Worm (Caenorhabditis elegans) whole organism, L1 larva: ENCODE results near the gene irld-44.

Experiments
- C34B4.2 ChIP-seq: sonication (generic microtip); optimal IDR thresholded peaks from 2 replicates; lab custom pipeline; 2017; ENCODE audit warnings: mild to moderate bottlenecking, missing genetic modification characterization, missing compliant biosample characterization
- F16B12.6 ChIP-seq: fragments of 150-350 bp; optimal IDR thresholded peaks from 2 replicates; lab custom pipeline; 2014; ENCODE audit warnings: missing biosample characterization, missing genetic modification characterization
- aha-1 ChIP-seq: fragments of 150-350 bp; optimal IDR thresholded peaks from 2 replicates; lab custom pipeline; 2014; ENCODE audit warnings: missing biosample characterization, missing genetic modification characterization
- aly-2 ChIP-seq: fragments of 150-350 bp; optimal IDR thresholded peaks from 2 replicates; lab custom pipeline; 2014; ENCODE audit warnings: missing biosample characterization, missing genetic modification characterization
- ceh-82 ChIP-seq, 3 experiments: fragments of 150-350 bp in 1 of 3; sonication (generic microtip) in 2 of 3; optimal IDR thresholded peaks; 2 replicates each; lab custom pipeline; 2014 to 2017; ENCODE audit warnings: missing biosample characterization in 3 of 3, missing genetic modification characterization in 3 of 3
- ceh-88 ChIP-seq: fragments of 200-800 bp; sonication (Bioruptor generic); IDR thresholded peaks from 2 replicates; pipeline ENCODE4 v1.3.6; 2022; ENCODE audit warnings: missing genetic modification characterization, missing compliant biosample characterization
- ceh-90 ChIP-seq: sonication (generic microtip); optimal IDR thresholded peaks from 2 replicates; lab custom pipeline; 2016; ENCODE audit warnings: missing genetic modification characterization, missing compliant biosample characterization
- dsc-1 ChIP-seq: sonication (generic microtip); optimal IDR thresholded peaks from 2 replicates; lab custom pipeline; 2016; ENCODE audit warnings: mild to moderate bottlenecking, missing genetic modification characterization, missing compliant biosample characterization
- efl-1 ChIP-seq, 4 experiments: fragments of 150-350 bp; optimal IDR thresholded peaks in 3 of 4; peaks in 1 of 4; 1 replicate in 1 of 4; 2 replicates in 3 of 4; lab custom pipeline; 2014; ENCODE audit warnings: missing biosample characterization in 2 of 4, missing genetic modification characterization in 2 of 4, missing genetic modification reagents in 2 of 4
- efl-3 ChIP-seq: fragments of 200-800 bp; sonication (Bioruptor generic); optimal IDR thresholded peaks from 2 replicates; lab custom pipeline; 2018; ENCODE audit warnings: mild to moderate bottlenecking, missing genetic modification characterization, missing compliant biosample characterization
- egl-27 ChIP-seq, 2 experiments: fragments of 150-350 bp in 1 of 2; sonication (generic microtip); optimal IDR thresholded peaks; 3 replicates each; lab custom pipeline; 2017 to 2018; ENCODE audit warnings: missing biosample characterization in 2 of 2, missing genetic modification characterization in 2 of 2, missing genetic modification reagents in 2 of 2
- fkh-10 ChIP-seq: sonication (generic microtip); optimal IDR thresholded peaks from 2 replicates; lab custom pipeline; 2017; ENCODE audit warnings: missing biosample characterization, missing genetic modification reagents, missing genetic modification characterization
- grh-1 ChIP-seq: fragments of 200-800 bp; sonication (Bioruptor generic); IDR thresholded peaks from 2 replicates; pipeline ENCODE4 v1.3.6; 2022; ENCODE audit warnings: missing genetic modification reagents, missing genetic modification characterization, missing compliant biosample characterization
- hlh-17 ChIP-seq: fragments of 200-800 bp; sonication (Bioruptor generic); optimal IDR thresholded peaks from 2 replicates; lab custom pipeline; 2018; ENCODE audit warnings: missing genetic modification characterization, mild to moderate bottlenecking, missing compliant biosample characterization, moderate library complexity, borderline replicate concordance
- isw-1 ChIP-seq: fragments of 200-800 bp; sonication (Bioruptor generic); IDR thresholded peaks from 2 replicates; pipeline ENCODE4 v1.3.6; 2022; ENCODE audit warnings: missing genetic modification characterization, missing compliant biosample characterization
- lin-14 ChIP-seq: fragments of 200-800 bp; sonication (Bioruptor generic); optimal IDR thresholded peaks from 2 replicates; lab custom pipeline; 2018; ENCODE audit warnings: mild to moderate bottlenecking, missing genetic modification characterization, moderate library complexity, missing compliant biosample characterization
- lin-39 ChIP-seq: fragments of 150-350 bp; optimal IDR thresholded peaks from 2 replicates; lab custom pipeline; 2014; ENCODE audit warnings: missing biosample characterization, missing genetic modification reagents, missing genetic modification characterization
- mab-9 ChIP-seq: fragments of 200-800 bp; sonication (Bioruptor generic); IDR thresholded peaks from 2 replicates; pipeline ENCODE4 v1.3.6; 2022; ENCODE audit warnings: missing genetic modification reagents, missing genetic modification characterization, missing compliant biosample characterization
- mef-2 ChIP-seq: fragments of 150-350 bp; optimal IDR thresholded peaks from 2 replicates; lab custom pipeline; 2014; ENCODE audit warnings: missing biosample characterization, missing genetic modification characterization
- nhr-12 ChIP-seq: sonication (generic microtip); optimal IDR thresholded peaks from 2 replicates; lab custom pipeline; 2017; ENCODE audit warnings: missing biosample characterization, missing genetic modification characterization
- nhr-47 ChIP-seq: sonication (generic microtip); optimal IDR thresholded peaks from 2 replicates; lab custom pipeline; 2016; ENCODE audit warnings: mild to moderate bottlenecking, missing genetic modification characterization, moderate library complexity, missing compliant biosample characterization
- nhr-71 ChIP-seq: sonication (generic microtip); optimal IDR thresholded peaks from 2 replicates; lab custom pipeline; 2016; ENCODE audit warnings: mild to moderate bottlenecking, missing genetic modification characterization, moderate library complexity, missing compliant biosample characterization
- nhr-77 ChIP-seq: fragments of 150-350 bp; optimal IDR thresholded peaks from 2 replicates; lab custom pipeline; 2014; ENCODE audit warnings: missing biosample characterization, missing genetic modification characterization
- nhr-85 ChIP-seq: sonication (generic microtip); peaks from one replicate; lab custom pipeline; 2016; ENCODE audit warnings: missing genetic modification characterization, inconsistent platforms, missing compliant biosample characterization
- nhr-90 ChIP-seq: sonication (generic microtip); optimal IDR thresholded peaks from 2 replicates; lab custom pipeline; 2016; ENCODE audit warnings: mild to moderate bottlenecking, missing genetic modification characterization, missing compliant biosample characterization; ENCODE audit not compliant: poor library complexity
- sptf-1 ChIP-seq: fragments of 150-350 bp; optimal IDR thresholded peaks from 2 replicates; lab custom pipeline; 2014; ENCODE audit warnings: missing biosample characterization, missing genetic modification characterization
- sup-37 ChIP-seq: fragments of 200-800 bp; sonication (Bioruptor generic); optimal IDR thresholded peaks from 2 replicates; lab custom pipeline; 2018; ENCODE audit warnings: mild to moderate bottlenecking, missing genetic modification characterization, missing compliant biosample characterization
- tbx-2 ChIP-seq: sonication (generic microtip); optimal IDR thresholded peaks from 2 replicates; lab custom pipeline; 2016; ENCODE audit warnings: missing genetic modification characterization, missing compliant biosample characterization
- unc-30 ChIP-seq: sonication (generic microtip); optimal IDR thresholded peaks from 2 replicates; lab custom pipeline; 2017; ENCODE audit warnings: missing biosample characterization, missing genetic modification characterization
- unc-62 ChIP-seq: fragments of 150-350 bp; optimal IDR thresholded peaks from 2 replicates; lab custom pipeline; 2014; ENCODE audit warnings: missing biosample characterization, missing genetic modification reagents, missing genetic modification characterization
- unc-86 ChIP-seq: sonication (generic microtip); optimal IDR thresholded peaks from 2 replicates; lab custom pipeline; 2016; ENCODE audit warnings: missing genetic modification characterization, missing compliant biosample characterization
- vab-15 ChIP-seq: sonication (generic microtip); optimal IDR thresholded peaks from 2 replicates; lab custom pipeline; 2017; ENCODE audit warnings: missing genotype, mild to moderate bottlenecking, missing genetic modification characterization, missing compliant biosample characterization
- zag-1 ChIP-seq: fragments of 150-350 bp; optimal IDR thresholded peaks from 2 replicates; lab custom pipeline; 2014; ENCODE audit warnings: missing biosample characterization, missing genetic modification characterization
- ztf-11 ChIP-seq, 2 experiments: sonication (generic microtip); optimal IDR thresholded peaks; 2 replicates each; lab custom pipeline; 2016 to 2017; ENCODE audit warnings: missing genetic modification characterization in 2 of 2, missing biosample characterization in 1 of 2, missing compliant biosample characterization in 1 of 2

irld-44 gene

ce11 chrV:1631717-1632116 lies 19.4 kb upstream of the irld-44 start, which contains the start of gene irld-17:
irld-17 (plus strand) TSS chrV:1632017.
- TF ChIP-seq efl-1 (optimal IDR thresholded peaks at IDR 0.05; lab: Kevin White, UChicago) (no peak), efl-1 (GFP tag; optimal IDR thresholded peaks at IDR 0.05 in 1 of 2; lab: Kevin White, UChicago) (peak in 1 of 2 experiments; percentile 67), aly-2 (tag; lab: Kevin White, UChicago) (no peak)

- no peak for TF ChIP-seq zag-1 (tag; lab: Kevin White, UChicago)
- no peak for TF ChIP-seq ztf-11 (tag; optimal IDR thresholded peaks at IDR 0.05; lab: Kevin White, UChicago)
- no peak for TF ChIP-seq nhr-71
- no peak for TF ChIP-seq ceh-82 (tag; optimal IDR thresholded peaks at IDR 0.05; lab: Kevin White, UChicago)
- TF ChIP-seq lin-39 (tag; lab: Kevin White, UChicago) = no peak
- TF ChIP-seq, all 84 proteins: peak for 0
Measured at ce11 chrV:1635859-1636258, 15.3 kb upstream of the irld-44 start, which contains the start of gene str-222. str-222 (plus strand) TSS chrV:1636159.

- TF ChIP-seq C34B4.2 (tag; lab: Kevin White, UChicago) = no peak
- TF ChIP-seq nhr-85 (tag; lab: Kevin White, UChicago) = no peak
- no peak for TF ChIP-seq nhr-90 (tag; lab: Kevin White, UChicago)
- no peak for TF ChIP-seq tbx-2
- no peak for TF ChIP-seq unc-30 (tag; lab: Kevin White, UChicago)
- no peak for TF ChIP-seq unc-62 (GFP tag; lab: Kevin White, UChicago)
- no peak for TF ChIP-seq nhr-47 (tag; lab: Kevin White, UChicago)
- no peak for TF ChIP-seq sup-37
- TF ChIP-seq efl-3 = no peak
- TF ChIP-seq isw-1 (GFP tag; lab: Robert Waterston, UW) = no peak
- TF ChIP-seq grh-1 (GFP tag; lab: Robert Waterston, UW) = no peak
- no peak for TF ChIP-seq nhr-12
- TF ChIP-seq aha-1 = no peak
- TF ChIP-seq lin-14 = no peak
- TF ChIP-seq sptf-1 (tag; lab: Kevin White, UChicago) = no peak
- TF ChIP-seq F16B12.6 (tag; lab: Kevin White, UChicago) = no peak
- no peak for TF ChIP-seq unc-86 (tag; lab: Kevin White, UChicago)
- TF ChIP-seq egl-27 (tag; optimal IDR thresholded peaks at IDR 0.05; lab: Kevin White, UChicago) = no peak
Measured at ce11 chrV:1640008-1640407, 11.1 kb upstream of the irld-44 start, which contains the start of gene str-221. str-221 (plus strand) TSS chrV:1640308.

- no peak for TF ChIP-seq mab-9
- no peak for TF ChIP-seq egl-27 (tag; optimal IDR thresholded peaks at IDR 0.05; lab: Kevin White, UChicago)
- no peak for TF ChIP-seq nhr-71
- TF ChIP-seq dsc-1 = no peak
Measured at ce11 chrV:1642199-1642598, 8.9 kb upstream of the irld-44 start, which contains the start of gene Y46H3D.1. Y46H3D.1 (plus strand) TSS chrV:1642499.

- TF ChIP-seq fkh-10 (GFP tag; lab: Kevin White, UChicago) (no peak), lin-14 (no peak), vab-15 (tag; lab: Kevin White, UChicago) (no peak), dsc-1 (no peak), ceh-88 (GFP tag; lab: Robert Waterston, UW) (no peak), isw-1 (GFP tag; lab: Robert Waterston, UW) (no peak), C34B4.2 (tag; lab: Kevin White, UChicago) (no peak), ceh-82 (tag; optimal IDR thresholded peaks at IDR 0.05; lab: Kevin White, UChicago) (no peak), nhr-77 (tag; lab: Kevin White, UChicago) (no peak), ceh-90 (tag; lab: Kevin White, UChicago) (no peak), nhr-12 (no peak), mef-2 (no peak), hlh-17 (GFP tag; lab: Kevin White, UChicago) (no peak)
Measured at ce11 chrV:1642768-1643167, 8.4 kb upstream of the irld-44 start.
